Fruit fly (Drosophila melanogaster): ENCODE data around the gene Tm1.

- TF ChIP-seq psq (optimal IDR thresholded peaks at IDR 0.05) (no peak), Dll (optimal IDR thresholded peaks at IDR 0.05) (no peak)
These were observed 69.8 kb downstream of the Tm1 start, which contains the start of the genes CG42726 and CG42727 for dm6 chr3R:15347822-15348221.
